Fruit fly (Drosophila melanogaster): Measurements from ENCODE around the gene elav.

DNA sequence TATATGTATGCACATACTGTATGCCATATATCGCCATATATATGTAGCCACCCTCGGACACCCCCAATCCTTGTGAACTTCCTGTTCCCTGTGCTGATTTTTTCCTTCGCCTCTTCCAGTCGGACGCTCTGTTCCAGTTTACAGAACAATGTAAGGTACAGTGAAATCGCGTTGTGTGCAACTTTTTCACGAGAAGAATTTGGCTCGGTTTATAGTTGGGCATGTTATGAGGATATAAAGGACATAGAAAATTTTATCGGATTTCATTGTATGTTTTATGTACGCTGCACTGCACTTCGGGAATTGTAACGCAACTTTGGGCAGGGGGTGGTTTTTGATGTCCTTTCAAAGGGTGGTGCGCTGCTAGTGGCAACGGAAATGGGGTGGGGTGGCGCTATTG lies 1.3 kb upstream of the elav start:
- TF ChIP-seq CG15710 (tag; optimal IDR thresholded peaks at IDR 0.05) = peak; percentile 4
- TF ChIP-seq CG32121 (GFP tag; IDR thresholded peaks at IDR 0.05) = no peak
- no peak for TF ChIP-seq EcR (GFP tag; optimal IDR thresholded peaks at IDR 0.05)
- TF ChIP-seq Pif1A (GFP tag; optimal IDR thresholded peaks at IDR 0.05) = no peak
- no peak for TF ChIP-seq CG14655 (GFP tag; optimal IDR thresholded peaks at IDR 0.05)

All from whole organism, pupa.